Fruit fly (Drosophila melanogaster) whole organism, embryonic: ENCODE data around the gene Rab8.

ENCODE experiments used
- CG10209 ChIP-seq: fragments of 200-800 bp; sonication (Bioruptor generic); optimal IDR thresholded peaks from 3 replicates; lab custom pipeline; 2017; ENCODE audit warnings: missing biosample characterization, mild to moderate bottlenecking, missing genetic modification characterization, missing genetic modification reagents
- CG10321 ChIP-seq: fragments of 200-800 bp; sonication (Bioruptor generic); IDR thresholded peaks from 2 replicates; pipeline ENCODE4 v1.3.6; 2022; ENCODE audit warnings: missing biosample characterization, missing genetic modification characterization
- CG12104 ChIP-seq: fragments of 200-800 bp; sonication (Bioruptor generic); optimal IDR thresholded peaks from 3 replicates; lab custom pipeline; 2016; ENCODE audit warnings: missing biosample characterization, missing genetic modification characterization
- CG13775 ChIP-seq: fragments of 200-800 bp; sonication (Bioruptor generic); optimal IDR thresholded peaks from 3 replicates; lab custom pipeline; 2017; ENCODE audit warnings: missing biosample characterization, mild to moderate bottlenecking, missing genetic modification characterization
- CG15696 ChIP-seq: fragments of 200-800 bp; sonication (Bioruptor generic); optimal IDR thresholded peaks from 2 replicates; lab custom pipeline; 2019; ENCODE audit warnings: missing biosample characterization, mild to moderate bottlenecking, missing genetic modification characterization, moderate library complexity
- CG16813 ChIP-seq: fragments of 200-800 bp; sonication (Bioruptor generic); IDR thresholded peaks from 3 replicates; pipeline ENCODE4 v1.3.6; 2022; ENCODE audit warnings: missing biosample characterization, missing genetic modification characterization; ENCODE audit not compliant: partially characterized antibody
- CG17361 ChIP-seq: fragments of 200-800 bp; sonication (Bioruptor generic); IDR thresholded peaks from 3 replicates; pipeline ENCODE4 v1.3.6; 2022; ENCODE audit warnings: missing biosample characterization, missing genetic modification characterization
- CG17829 ChIP-seq: fragments of 200-800 bp; optimal IDR thresholded peaks from 2 replicates; lab custom pipeline; 2019; ENCODE audit warnings: missing biosample characterization, mild to moderate bottlenecking, missing genetic modification characterization, moderate library complexity
- CG2120 ChIP-seq: fragments of 200-800 bp; sonication (Bioruptor generic); optimal IDR thresholded peaks from 3 replicates; lab custom pipeline; 2016; ENCODE audit warnings: missing biosample characterization, missing genetic modification characterization
- CG2199 ChIP-seq: fragments of 200-800 bp; sonication (Bioruptor generic); IDR thresholded peaks from 3 replicates; pipeline ENCODE4 v1.3.6; 2022; ENCODE audit warnings: missing biosample characterization, missing genetic modification characterization
- CG30403 ChIP-seq: fragments of 200-800 bp; sonication (Bioruptor generic); optimal IDR thresholded peaks from 3 replicates; lab custom pipeline; 2016; ENCODE audit warnings: missing biosample characterization, missing genetic modification characterization
- CG3407 ChIP-seq: fragments of 200-800 bp; sonication (Bioruptor generic); optimal IDR thresholded peaks from 2 replicates; lab custom pipeline; 2018; ENCODE audit warnings: missing biosample characterization, mild to moderate bottlenecking, missing genetic modification characterization
- CG7745 ChIP-seq: fragments of 200-800 bp; sonication (Bioruptor generic); optimal IDR thresholded peaks from 2 replicates; lab custom pipeline; 2018; ENCODE audit warnings: missing biosample characterization, mild to moderate bottlenecking, missing genetic modification characterization, moderate library complexity
- CG7786 ChIP-seq: fragments of 200-800 bp; sonication (Bioruptor generic); optimal IDR thresholded peaks from 2 replicates; lab custom pipeline; 2016; ENCODE audit warnings: missing biosample characterization, missing genetic modification characterization
- CG8765 ChIP-seq: fragments of 200-800 bp; sonication (Bioruptor generic); IDR thresholded peaks from 2 replicates; pipeline ENCODE4 v1.3.6; 2022; ENCODE audit warnings: missing biosample characterization, missing genetic modification characterization
- CG8924 ChIP-seq: fragments of 200-800 bp; optimal IDR thresholded peaks from 3 replicates; lab custom pipeline; 2019; ENCODE audit warnings: missing biosample characterization, mild to moderate bottlenecking, missing genetic modification characterization, moderate library complexity
- CG8944 ChIP-seq: fragments of 200-800 bp; sonication (Bioruptor generic); optimal IDR thresholded peaks from 3 replicates; lab custom pipeline; 2016; ENCODE audit warnings: missing biosample characterization, missing genetic modification characterization
- CTCF ChIP-seq: fragments of 200-800 bp; sonication (Bioruptor generic); optimal IDR thresholded peaks from 2 replicates; lab custom pipeline; 2017; ENCODE audit warnings: missing biosample characterization, mild to moderate bottlenecking, missing genetic modification characterization, moderate library complexity
- D19B ChIP-seq: fragments of 200-800 bp; sonication (Bioruptor generic); optimal IDR thresholded peaks from 2 replicates; lab custom pipeline; 2017; ENCODE audit warnings: missing biosample characterization, mild to moderate bottlenecking, missing genetic modification characterization
- Dbx ChIP-seq: fragments of 200-800 bp; sonication (Bioruptor generic); IDR thresholded peaks from 3 replicates; pipeline ENCODE4 v1.3.6; 2022; ENCODE audit warnings: missing biosample characterization, missing genetic modification characterization
- E2f1 ChIP-seq: fragments of 200-800 bp; sonication (Bioruptor generic); IDR thresholded peaks from 2 replicates; pipeline ENCODE4 v1.3.6; 2022; ENCODE audit warnings: missing biosample characterization, missing genetic modification characterization
- Ets97D ChIP-seq: fragments of 200-800 bp; sonication (Bioruptor generic); optimal IDR thresholded peaks from 3 replicates; lab custom pipeline; 2016; ENCODE audit warnings: missing biosample characterization, missing genetic modification characterization
- HHEX ChIP-seq: fragments of 200-800 bp; sonication (Bioruptor generic); optimal IDR thresholded peaks from 3 replicates; lab custom pipeline; 2017; ENCODE audit warnings: missing biosample characterization, mild to moderate bottlenecking, missing genetic modification characterization, missing genetic modification reagents
- HmgZ ChIP-seq: fragments of 200-800 bp; sonication (Bioruptor generic); optimal IDR thresholded peaks from 2 replicates; lab custom pipeline; 2018; ENCODE audit warnings: missing biosample characterization, mild to moderate bottlenecking, missing genetic modification characterization
- Opbp ChIP-seq: fragments of 200-800 bp; sonication (Bioruptor generic); IDR thresholded peaks from 3 replicates; pipeline ENCODE4 v1.3.6; 2022; ENCODE audit warnings: missing biosample characterization, missing genetic modification characterization; ENCODE audit not compliant: partially characterized antibody
- bbx ChIP-seq: fragments of 200-800 bp; sonication (Bioruptor generic); IDR thresholded peaks from 2 replicates; pipeline ENCODE4 v1.3.6; 2022; ENCODE audit warnings: missing biosample characterization, missing genetic modification characterization; ENCODE audit not compliant: partially characterized antibody
- bsh ChIP-seq, 2 experiments: fragments of 200-800 bp; sonication (Bioruptor generic); optimal IDR thresholded peaks; 2 replicates each; lab custom pipeline; 2017 to 2018; ENCODE audit warnings: mild to moderate bottlenecking in 2 of 2, missing biosample characterization in 2 of 2, missing genetic modification characterization in 2 of 2, moderate library complexity in 1 of 2
- caup ChIP-seq: fragments of 200-800 bp; sonication (Bioruptor generic); optimal IDR thresholded peaks from 3 replicates; lab custom pipeline; 2017; ENCODE audit warnings: missing biosample characterization, mild to moderate bottlenecking, missing genetic modification characterization, moderate library complexity; ENCODE audit not compliant: severe bottlenecking
- dmrt11E ChIP-seq: fragments of 200-800 bp; sonication (Bioruptor generic); optimal IDR thresholded peaks from 3 replicates; lab custom pipeline; 2018; ENCODE audit warnings: missing biosample characterization, mild to moderate bottlenecking, missing genetic modification characterization, moderate library complexity
- fd3F ChIP-seq: fragments of 200-800 bp; sonication (Bioruptor generic); optimal IDR thresholded peaks from 2 replicates; lab custom pipeline; 2018; ENCODE audit warnings: missing biosample characterization, mild to moderate bottlenecking, missing genetic modification characterization, moderate library complexity
- fd64A ChIP-seq: fragments of 200-800 bp; sonication (Bioruptor generic); optimal IDR thresholded peaks from 3 replicates; lab custom pipeline; 2018; ENCODE audit warnings: missing biosample characterization, mild to moderate bottlenecking, missing genetic modification characterization
- fd96Cb ChIP-seq: fragments of 200-800 bp; sonication (Bioruptor generic); optimal IDR thresholded peaks from 2 replicates; lab custom pipeline; 2018; ENCODE audit warnings: missing biosample characterization, mild to moderate bottlenecking, missing genetic modification characterization, moderate library complexity
- fu2 ChIP-seq: fragments of 200-800 bp; sonication (Bioruptor generic); optimal IDR thresholded peaks from 2 replicates; lab custom pipeline; 2016; ENCODE audit warnings: missing biosample characterization, missing genetic modification characterization
- gsb-n ChIP-seq: fragments of 200-800 bp; sonication (Bioruptor generic); optimal IDR thresholded peaks from 3 replicates; lab custom pipeline; 2018; ENCODE audit warnings: missing biosample characterization, mild to moderate bottlenecking, missing genetic modification characterization
- ham ChIP-seq: fragments of 200-800 bp; sonication (Bioruptor generic); IDR thresholded peaks from 2 replicates; pipeline ENCODE4 v1.3.6; 2022; ENCODE audit warnings: missing biosample characterization, missing genetic modification characterization
- hb ChIP-seq: fragments of 200-800 bp; sonication (Bioruptor generic); IDR thresholded peaks from 3 replicates; pipeline ENCODE4 v1.3.6; 2022; ENCODE audit warnings: missing biosample characterization, missing genetic modification characterization; ENCODE audit not compliant: partially characterized antibody
- hbn ChIP-seq: fragments of 200-800 bp; sonication (Bioruptor generic); IDR thresholded peaks from 2 replicates; pipeline ENCODE4 v1.3.6; 2022; ENCODE audit warnings: missing biosample characterization, missing genetic modification characterization; ENCODE audit not compliant: partially characterized antibody
- her ChIP-seq: fragments of 200-800 bp; sonication (Bioruptor generic); optimal IDR thresholded peaks from 2 replicates; lab custom pipeline; 2016; ENCODE audit warnings: missing biosample characterization, missing genetic modification characterization
- lilli ChIP-seq: fragments of 200-800 bp; sonication (Bioruptor generic); optimal IDR thresholded peaks from 3 replicates; lab custom pipeline; 2016; ENCODE audit warnings: missing biosample characterization, missing genetic modification characterization
- pan ChIP-seq, 4 experiments: fragments of >200 bp in 3 of 4; fragments of 200-800 bp in 1 of 4; sonication (Bioruptor generic) in 1 of 4; optimal IDR thresholded peaks in 3 of 4; IDR thresholded peaks in 1 of 4; 2 replicates each; pipeline versions ENCODE4 v1.3.6 to Lab custom; 2017 to 2022; ENCODE audit warnings: missing biosample characterization in 2 of 4, missing genetic modification characterization in 2 of 4, mixed read lengths in 1 of 4
- prd ChIP-seq, 3 experiments: fragments of >200 bp in 2 of 3; fragments of 200-800 bp in 1 of 3; sonication (Bioruptor generic) in 1 of 3; optimal IDR thresholded peaks in 2 of 3; IDR thresholded peaks in 1 of 3; 2 replicates in 2 of 3; 3 replicates in 1 of 3; pipeline versions ENCODE4 v1.3.6 to Lab custom; 2017 to 2022; ENCODE audit warnings: missing biosample characterization in 1 of 3, missing genetic modification characterization in 1 of 3
- ssp ChIP-seq: fragments of 200-800 bp; sonication (Bioruptor generic); IDR thresholded peaks from 2 replicates; pipeline ENCODE4 v1.3.6; 2022; ENCODE audit warnings: missing biosample characterization, missing genetic modification characterization
- stc ChIP-seq: fragments of 200-800 bp; sonication (Bioruptor generic); IDR thresholded peaks from 2 replicates; pipeline ENCODE4 v1.3.6; 2022; ENCODE audit warnings: missing biosample characterization, missing genetic modification characterization
- tin ChIP-seq: fragments of 200-800 bp; sonication (Bioruptor generic); optimal IDR thresholded peaks from 3 replicates; lab custom pipeline; 2016; ENCODE audit warnings: missing biosample characterization, missing genetic modification characterization
- ttk ChIP-seq: fragments of 200-800 bp; sonication (Bioruptor generic); IDR thresholded peaks from 2 replicates; pipeline ENCODE4 v2.1.2; 2022; ENCODE audit warnings: missing biosample characterization, missing genetic modification characterization
- zen ChIP-seq: fragments of 200-800 bp; sonication (Bioruptor generic); optimal IDR thresholded peaks from 3 replicates; lab custom pipeline; 2018; ENCODE audit warnings: missing biosample characterization, mild to moderate bottlenecking, missing genetic modification characterization, moderate library complexity
- zen2 ChIP-seq: fragments of 200-800 bp; sonication (Bioruptor generic); IDR thresholded peaks from 3 replicates; pipeline ENCODE4 v1.3.6; 2022; ENCODE audit warnings: missing biosample characterization, missing genetic modification characterization; ENCODE audit not compliant: partially characterized antibody

Rab8 gene

dm6 chr3L:19845047-19845906 is 25.6 kb downstream of the Rab8 start, which contains the start of gene Papss (continued):
- TF ChIP-seq prd (optimal IDR thresholded peaks at IDR 0.05; lab: Kevin White, UChicago) (no peak), prd (GFP tag; IDR thresholded peaks at IDR 0.05; lab: Robert Waterston, UW) (peak; percentile 51; the same call in 2 of the 3 replicates), CG8924 (tag; lab: Kevin White, UChicago) (peak; percentile 27), gsb-n (tag; lab: Kevin White, UChicago) (no peak), CG13775 (peak; percentile 9), CG2120 (GFP tag; lab: Kevin White, UChicago) (peak; percentile 23), her (peak; percentile 23), HmgZ (tag; lab: Kevin White, UChicago) (peak; percentile 6), Ets97D (no peak), CG7786 (GFP tag; lab: Kevin White, UChicago) (no peak), CG3407 (GFP tag; lab: Kevin White, UChicago) (no peak), zen2 (GFP tag; lab: Robert Waterston, UW) (peak; percentile 77; the same call in 2 of the 3 replicates), stc (GFP tag; lab: Robert Waterston, UW) (no peak), hbn (GFP tag; lab: Robert Waterston, UW) (peak; percentile 87), bbx (GFP tag; lab: Robert Waterston, UW) (peak; percentile 88), CTCF (GFP tag; lab: Kevin White, UChicago) (no peak), CG10321 (GFP tag; lab: Robert Waterston, UW) (no peak), Opbp (peak; percentile 85), D19B (GFP tag; lab: Kevin White, UChicago) (no peak), zen (tag; lab: Kevin White, UChicago) (peak; percentile 41), Dbx (GFP tag; lab: Robert Waterston, UW) (peak; percentile 70; the same call in 2 of the 3 replicates), CG17361 (no peak), caup (peak; percentile 56), HHEX (GFP tag; lab: Kevin White, UChicago) (peak; percentile 43), CG10209 (GFP tag; lab: Kevin White, UChicago) (peak; percentile 31), fd64A (GFP tag; lab: Kevin White, UChicago) (peak; percentile 43), fu2 (GFP tag; lab: Kevin White, UChicago) (no peak), CG16813 (GFP tag; lab: Robert Waterston, UW) (peak; percentile 81), CG30403 (GFP tag; lab: Kevin White, UChicago) (peak; percentile 51), ssp (GFP tag; lab: Robert Waterston, UW) (no peak), pan (optimal IDR thresholded peaks at IDR 0.05; lab: Kevin White, UChicago) (no peak), pan (GFP tag; optimal IDR thresholded peaks at IDR 0.05 in 1 of 2, IDR thresholded peaks at IDR 0.05 in 1 of 2) (peak in 1 of 2 experiments; percentile 25), CG2199 (GFP tag; lab: Robert Waterston, UW) (peak; percentile 88), fd96Cb (tag; lab: Kevin White, UChicago) (peak; percentile 5), CG17829 (tag; lab: Kevin White, UChicago) (peak; percentile 47), ham (GFP tag; lab: Robert Waterston, UW) (no peak), E2f1 (GFP tag; lab: Robert Waterston, UW) (0 out of 2 replicates have a peak, but pooled peaks have one; percentile 17), ttk (no peak), CG15696 (tag; lab: Kevin White, UChicago) (peak; percentile 5), hb (GFP tag; lab: Robert Waterston, UW) (peak; percentile 60; the same call in 2 of the 3 replicates), fd3F (GFP tag; lab: Kevin White, UChicago) (peak; percentile 26), tin (GFP tag; lab: Kevin White, UChicago) (no peak), CG8765 (GFP tag; lab: Robert Waterston, UW) (no peak), CG12104 (GFP tag; lab: Kevin White, UChicago) (peak; percentile 9), CG8944 (GFP tag; lab: Kevin White, UChicago) (no peak), CG7745 (no peak), lilli (GFP tag; lab: Kevin White, UChicago) (no peak), dmrt11E (tag; lab: Kevin White, UChicago) (peak; percentile 19), bsh (GFP tag; optimal IDR thresholded peaks at IDR 0.05; lab: Kevin White, UChicago) (no peak)
